Fruit fly (Drosophila melanogaster): Measurements from ENCODE around the gene yin.

- TF ChIP-seq Mnt (GFP tag; optimal IDR thresholded peaks at IDR 0.05) (no peak), Clk (GFP tag; optimal IDR thresholded peaks at IDR 0.05) (no peak), CG14711 (tag; optimal IDR thresholded peaks at IDR 0.05) (no peak), ovo (GFP tag; optimal IDR thresholded peaks at IDR 0.05) (no peak), tj (GFP tag; optimal IDR thresholded peaks at IDR 0.05) (no peak), CG12768 (GFP tag; optimal IDR thresholded peaks at IDR 0.05) (no peak), CG7101 (tag; optimal IDR thresholded peaks at IDR 0.05) (no peak), CG1620 (GFP tag; optimal IDR thresholded peaks at IDR 0.05) (no peak), Crg-1 (GFP tag; optimal IDR thresholded peaks at IDR 0.05) (no peak), CG33017 (tag; optimal IDR thresholded peaks at IDR 0.05) (no peak)
Observed at dm6 chrX:3883904-3884303, 12.2 kb upstream of the yin start, which contains the start of gene CG15239.
